Worm (Caenorhabditis elegans) whole organism, young adult: Measurements from ENCODE around the gene dpy-17.
A peak's percentile ranks its signal among the peaks of the same experiment; 100 is the strongest.

Experiments
- nfya-2 ChIP-seq: fragments of 200-800 bp; sonication (Bioruptor generic); IDR thresholded peaks from 2 replicates; pipeline ENCODE4 v1.3.6; 2022; ENCODE audit warnings: missing genetic modification reagents, missing genetic modification characterization, missing compliant biosample characterization
- snpc-4 ChIP-seq, 5 experiments: fragments of 150-350 bp in 1 of 5; sonication (generic microtip) in 4 of 5; optimal IDR thresholded peaks; 2 replicates each; lab custom pipeline; 2014 to 2018; ENCODE audit warnings: missing genetic modification characterization in 5 of 5, missing biosample characterization in 3 of 5, antibody characterized with exemption in 2 of 5, mild to moderate bottlenecking in 2 of 5, missing compliant biosample characterization in 2 of 5, missing genotype in 2 of 5, moderate library complexity in 2 of 5, missing genetic modification reagents in 1 of 5

DNA sequence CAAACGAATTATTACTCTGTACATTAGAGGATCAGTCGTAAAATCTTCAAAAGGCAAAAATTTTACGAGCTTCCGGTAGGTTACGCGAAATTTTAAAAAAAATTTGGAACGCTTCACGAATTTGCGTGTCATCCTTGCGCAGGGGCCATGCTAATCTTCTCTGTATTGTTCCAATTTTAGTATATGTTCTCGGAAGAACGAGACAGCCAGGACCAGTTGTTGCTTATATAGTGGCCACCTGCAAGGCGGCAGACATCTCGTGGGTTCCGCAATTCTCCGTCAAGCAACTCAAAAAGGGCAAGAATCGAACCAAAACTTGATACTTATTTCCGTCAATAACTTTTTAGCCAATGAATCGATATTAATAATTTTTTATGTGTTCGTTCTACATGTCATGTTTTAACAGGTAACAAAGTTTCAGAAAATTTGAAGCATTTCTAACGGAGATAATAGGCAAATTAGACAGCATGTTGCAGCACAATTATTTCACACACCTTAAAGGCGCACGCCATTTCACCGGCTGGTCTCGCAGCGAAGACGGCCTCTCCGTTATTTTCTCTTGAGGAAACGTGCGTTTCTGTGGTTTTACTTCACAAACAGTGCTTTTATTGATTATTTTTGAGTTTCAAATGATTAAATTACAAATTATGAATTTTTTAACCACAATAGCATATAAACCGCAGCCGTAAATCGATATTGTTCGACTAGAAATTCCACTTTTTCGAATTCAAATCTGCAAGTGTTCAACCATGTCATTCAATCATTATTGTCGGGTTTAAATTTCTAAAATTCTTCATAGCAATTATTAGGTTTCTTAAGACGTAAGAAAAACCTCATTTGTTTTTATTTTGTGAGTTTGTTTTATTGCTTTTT, 26.2 kb upstream of the dpy-17 start:
- TF ChIP-seq snpc-4 (GFP tag; optimal IDR thresholded peaks at IDR 0.05; lab: Kevin White, UChicago), result peak; percentile 97
- TF ChIP-seq snpc-4 (tag; optimal IDR thresholded peaks at IDR 0.05; lab: Kevin White, UChicago), result peak; percentile 98 to 99 (median 98)
- 0 out of 2 replicates have a peak, but pooled peaks have one; percentile 81 for TF ChIP-seq nfya-2
